Worm (Caenorhabditis elegans): ENCODE data around the gene R07C3.3.

Gene R07C3.3

ce11 chrII:940779-941178 is 2.1 kb downstream of the R07C3.3 start, which contains the start of gene fbxc-36:
TSS of gene fbxc-36 (plus strand) at chrII:940983.
- TF ChIP-seq unc-62 (GFP tag; optimal IDR thresholded peaks at IDR 0.05) (no peak), ceh-16 (tag; optimal IDR thresholded peaks at IDR 0.05) (no peak), fos-1 (tag; optimal IDR thresholded peaks at IDR 0.05) (no peak), pqm-1 (tag; optimal IDR thresholded peaks at IDR 0.05) (no peak), nhr-77 (tag; optimal IDR thresholded peaks at IDR 0.05) (no peak), lin-15B (tag; optimal IDR thresholded peaks at IDR 0.05) (no peak), mdl-1 (tag; optimal IDR thresholded peaks at IDR 0.05) (no peak), nhr-28 (tag; optimal IDR thresholded peaks at IDR 0.05) (no peak), pha-4 (tag; optimal IDR thresholded peaks at IDR 0.05) (no peak), mml-1 (tag; optimal IDR thresholded peaks at IDR 0.05) (no peak), nfya-1 (tag; optimal IDR thresholded peaks at IDR 0.05; ENCODE audit: insufficient read depth) (no peak), lin-39 (tag; optimal IDR thresholded peaks at IDR 0.05) (no peak), elt-3 (tag; optimal IDR thresholded peaks at IDR 0.05) (no peak), fkh-2 (tag; optimal IDR thresholded peaks at IDR 0.05) (no peak)

ce11 chrII:943773-944172 is 5.1 kb downstream of the R07C3.3 start, which contains the start of gene clec-43:
TSS of gene clec-43 (plus strand) at chrII:944066.
- TF ChIP-seq pqm-1 (tag; optimal IDR thresholded peaks at IDR 0.05) (peak; percentile 76), nhr-43 (tag; optimal IDR thresholded peaks at IDR 0.05; ENCODE audit: poor library complexity, severe bottlenecking) (no peak), ztf-11 (tag; optimal IDR thresholded peaks at IDR 0.05) (no peak), nhr-23 (tag; optimal IDR thresholded peaks at IDR 0.05) (no peak), elt-2 (tag; optimal IDR thresholded peaks at IDR 0.05) (peak; percentile 81), ama-1 (optimal IDR thresholded peaks at IDR 0.05) (no peak), lsy-12 (tag; optimal IDR thresholded peaks at IDR 0.05) (no peak), mml-1 (tag; optimal IDR thresholded peaks at IDR 0.05) (no peak), elt-3 (tag; optimal IDR thresholded peaks at IDR 0.05) (no peak)

ce11 chrII:948091-948490 is 9.4 kb downstream of the R07C3.3 start, which contains the start of gene fbxc-32:
TSS of gene fbxc-32 (minus strand) at chrII:948191.
- no peak for TF ChIP-seq snpc-4 (tag; optimal IDR thresholded peaks at IDR 0.05)

- TF ChIP-seq mdl-1 (tag; optimal IDR thresholded peaks at IDR 0.05) (no peak), nhr-237 (tag; optimal IDR thresholded peaks at IDR 0.05) (no peak), lin-39 (tag; optimal IDR thresholded peaks at IDR 0.05) (no peak), elt-2 (tag; optimal IDR thresholded peaks at IDR 0.05) (no peak), nfya-1 (tag; optimal IDR thresholded peaks at IDR 0.05; ENCODE audit: insufficient read depth) (no peak), pqm-1 (tag; optimal IDR thresholded peaks at IDR 0.05) (no peak)
Measured at ce11 chrII:950374-950773, 11.7 kb downstream of the R07C3.3 start.

- no peak for TF ChIP-seq aly-2 (tag; optimal IDR thresholded peaks at IDR 0.05)
- no peak for TF ChIP-seq fkh-2 (tag; optimal IDR thresholded peaks at IDR 0.05)
- TF ChIP-seq nhr-25 (tag; optimal IDR thresholded peaks at IDR 0.05) = no peak
- no peak for TF ChIP-seq nfya-1 (tag; optimal IDR thresholded peaks at IDR 0.05; ENCODE audit: insufficient read depth)
- TF ChIP-seq egl-27 (tag; optimal IDR thresholded peaks at IDR 0.05) = no peak
- no peak for TF ChIP-seq lin-15B (tag; optimal IDR thresholded peaks at IDR 0.05)
- TF ChIP-seq ama-1 (optimal IDR thresholded peaks at IDR 0.05) = no peak
- TF ChIP-seq egl-5 (tag; optimal IDR thresholded peaks at IDR 0.05) = no peak
- no peak for TF ChIP-seq pha-4 (tag; optimal IDR thresholded peaks at IDR 0.05)
- no peak for TF ChIP-seq unc-62 (GFP tag; optimal IDR thresholded peaks at IDR 0.05)
- no peak for TF ChIP-seq R02D3.7 (tag; optimal IDR thresholded peaks at IDR 0.05)
- TF ChIP-seq nhr-23 (tag; optimal IDR thresholded peaks at IDR 0.05) = no peak
- TF ChIP-seq eor-1 (tag; optimal IDR thresholded peaks at IDR 0.05) = no peak
- no peak for TF ChIP-seq elt-2 (tag; optimal IDR thresholded peaks at IDR 0.05)
- TF ChIP-seq ceh-82 (tag; optimal IDR thresholded peaks at IDR 0.05) = no peak
- TF ChIP-seq elt-1 (tag; optimal IDR thresholded peaks at IDR 0.05) = no peak
- TF ChIP-seq nhr-28 (tag; optimal IDR thresholded peaks at IDR 0.05) = no peak
- TF ChIP-seq mdl-1 (tag; optimal IDR thresholded peaks at IDR 0.05) = no peak
Measured at ce11 chrII:953052-953451, 14.4 kb downstream of the R07C3.3 start.

- TF ChIP-seq elt-2 (tag; optimal IDR thresholded peaks at IDR 0.05) = peak; percentile 26
Measured at ce11 chrII:954626-955025, 16.0 kb downstream of the R07C3.3 start, which contains the start of gene fbxc-7. TSS of gene fbxc-7 (plus strand) at chrII:954926.
